Worm (Caenorhabditis elegans): Measurements from ENCODE around the gene srd-7.
A peak's percentile ranks its signal among the peaks of the same experiment; 100 is the strongest.

DNA sequence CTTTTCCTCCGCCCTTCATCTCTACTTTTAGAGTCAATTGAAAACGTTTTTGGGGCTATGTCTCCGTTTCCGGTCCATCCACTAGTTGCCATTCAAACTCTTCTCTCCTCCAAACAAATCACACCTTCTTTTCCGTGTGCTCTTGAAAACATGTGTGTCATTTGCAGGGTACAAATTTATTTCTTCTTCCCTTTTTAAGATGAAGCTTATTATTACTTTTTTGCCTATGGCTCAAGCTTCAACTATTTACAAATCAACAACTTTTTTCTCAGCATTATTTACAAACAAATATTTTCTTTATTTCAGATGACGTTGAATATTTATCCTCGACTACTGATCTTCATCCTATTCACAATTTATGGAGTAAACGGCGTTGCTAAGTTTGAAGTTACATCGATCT is 42.2 kb downstream of the srd-7 start, which contains the start of gene T25B9.3:
- no peak for TF ChIP-seq nhr-90 (tag; optimal IDR thresholded peaks at IDR 0.05; ENCODE audit: poor library complexity)
- TF ChIP-seq efl-1 (optimal IDR thresholded peaks at IDR 0.05): no peak
- peak in 1 of 2 experiments; percentile 44 for TF ChIP-seq efl-1 (GFP tag; optimal IDR thresholded peaks at IDR 0.05 in 1 of 2)
- no peak for TF ChIP-seq vab-15 (tag; optimal IDR thresholded peaks at IDR 0.05)

Data from whole organism, L1 larva.